Worm (Caenorhabditis elegans): Measurements from ENCODE around the gene srg-66.

srg-66 gene

DNA sequence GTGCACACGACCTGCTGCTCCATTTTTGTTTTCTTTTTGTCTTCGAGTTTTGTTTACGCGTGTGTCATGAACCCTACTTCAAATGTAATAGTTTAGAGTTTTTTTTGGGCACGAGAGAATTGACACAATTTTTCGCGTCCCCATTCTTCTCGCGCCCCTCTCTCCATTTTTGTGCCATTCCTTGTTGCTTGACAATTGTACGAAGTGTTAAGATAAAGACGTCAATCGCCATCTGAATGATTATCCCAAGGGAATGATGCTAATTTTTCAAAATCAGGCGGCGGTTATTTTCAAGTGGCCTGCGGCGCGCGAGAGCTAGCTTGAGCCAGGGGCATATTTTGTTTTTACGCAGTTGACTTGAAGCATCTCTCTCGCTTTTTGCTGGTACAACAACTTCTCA, 39.8 kb downstream of the srg-66 start:
- TF ChIP-seq nhr-2 (tag; optimal IDR thresholded peaks at IDR 0.05): no peak
- TF ChIP-seq tbx-8 (GFP tag; optimal IDR thresholded peaks at IDR 0.05): no peak

DNA sequence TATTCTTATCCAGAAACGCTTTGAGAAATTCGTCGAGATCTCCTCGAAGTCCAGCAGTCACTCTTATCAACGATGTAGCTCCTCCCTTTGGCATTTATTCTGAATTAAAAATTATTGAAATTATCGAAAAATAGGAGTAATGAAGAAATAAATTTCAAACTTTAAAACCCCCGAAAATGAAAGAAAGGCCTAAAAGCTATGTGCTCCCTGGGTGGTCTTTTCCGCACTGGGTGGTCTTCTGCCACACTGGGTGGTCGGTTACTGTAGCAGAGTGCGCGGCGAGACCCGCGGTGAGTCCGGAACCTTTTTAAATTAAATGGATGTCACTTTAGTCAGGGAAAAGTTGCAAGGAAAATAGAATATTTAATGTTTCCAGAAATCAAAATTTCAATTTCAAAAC, 43.1 kb downstream of the srg-66 start, which contains the start of gene snpc-1.3:
Gene snpc-1.3, minus strand, starts transcription at position 101 of the 400 bp plus-strand sequence.
- TF ChIP-seq ztf-11 (tag; optimal IDR thresholded peaks at IDR 0.05): no peak
- TF ChIP-seq tbx-8 (GFP tag; optimal IDR thresholded peaks at IDR 0.05): no peak
- no peak for TF ChIP-seq unc-62 (GFP tag; optimal IDR thresholded peaks at IDR 0.05)
- no peak for TF ChIP-seq snpc-4 (tag; optimal IDR thresholded peaks at IDR 0.05)

DNA sequence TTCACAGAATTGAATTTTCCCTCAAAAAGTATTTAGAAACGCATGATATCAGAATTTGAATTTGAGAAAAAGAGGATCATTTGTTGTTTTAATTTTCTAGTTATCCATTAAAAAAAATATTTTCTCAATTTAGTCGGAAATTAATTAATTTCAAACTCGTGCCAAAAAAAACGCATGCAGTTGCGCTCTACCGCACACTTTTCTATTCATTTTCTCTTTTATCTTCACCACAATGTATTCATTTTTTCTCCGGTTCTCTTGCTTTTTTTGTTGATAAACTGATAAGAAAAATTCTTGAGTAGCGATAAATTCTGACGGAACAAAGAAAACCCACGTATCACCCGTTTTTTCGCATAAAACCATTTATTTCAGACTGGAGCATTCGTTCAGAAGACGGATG, 49.2 kb downstream of the srg-66 start, which contains the start of gene acl-6:
Gene acl-6, plus strand, starts transcription at position 367 of the 400 bp plus-strand sequence.
- no peak for TF ChIP-seq ham-2 (GFP tag; optimal IDR thresholded peaks at IDR 0.05)

DNA sequence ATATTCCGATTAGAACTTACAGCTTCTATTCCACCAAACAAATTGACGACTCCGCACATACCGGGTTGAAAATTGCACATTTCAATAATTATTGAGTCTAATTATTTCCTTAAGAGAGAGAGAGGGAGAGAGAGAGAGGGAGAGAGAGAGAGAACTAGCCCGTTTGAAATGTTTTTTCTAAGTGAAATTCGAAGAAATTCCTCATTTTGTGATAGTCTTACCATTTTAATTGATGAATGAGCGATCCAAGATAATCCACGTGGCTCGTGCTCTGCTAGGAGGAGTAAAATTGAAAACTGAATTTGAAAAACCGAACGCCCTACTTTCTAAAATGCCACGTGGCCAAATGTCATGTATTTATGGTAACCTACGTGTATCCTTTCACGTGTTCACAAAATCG, 49.7 kb downstream of the srg-66 start, which contains the start of gene F08F3.8:
Gene F08F3.8, minus strand, starts transcription at position 101 of the 400 bp plus-strand sequence.
- TF ChIP-seq nhr-237 (tag; optimal IDR thresholded peaks at IDR 0.05) (no peak), nhr-76 (tag; optimal IDR thresholded peaks at IDR 0.05) (no peak), mab-5 (tag; optimal IDR thresholded peaks at IDR 0.05) (no peak), blmp-1 (tag; optimal IDR thresholded peaks at IDR 0.05) (no peak), flh-1 (GFP tag; optimal IDR thresholded peaks at IDR 0.05) (no peak), ces-1 (GFP tag; optimal IDR thresholded peaks at IDR 0.05) (no peak), ham-2 (GFP tag; optimal IDR thresholded peaks at IDR 0.05) (no peak), hlh-1 (tag; optimal IDR thresholded peaks at IDR 0.05) (no peak)

Measured in whole organism, mixed stage, embryonic.